Worm (Caenorhabditis elegans) whole organism, L3 larva: ENCODE data around the gene ncr-2.
A peak's percentile ranks its signal among the peaks of the same experiment; 100 is the strongest.

Source experiments
- R02D3.7 ChIP-seq: fragments of 150-350 bp; optimal IDR thresholded peaks from 2 replicates; lab custom pipeline; 2014; ENCODE audit warnings: missing biosample characterization, missing genetic modification characterization
- ZK546.5 ChIP-seq: sonication (generic microtip); optimal IDR thresholded peaks from 2 replicates; lab custom pipeline; 2017; ENCODE audit warnings: missing biosample characterization, missing genetic modification characterization
- aly-2 ChIP-seq: fragments of 150-350 bp; optimal IDR thresholded peaks from 2 replicates; lab custom pipeline; 2014; ENCODE audit warnings: missing biosample characterization, missing genetic modification characterization
- ama-1 ChIP-seq: fragments of 150-350 bp; optimal IDR thresholded peaks from 2 replicates; lab custom pipeline; 2018
- ceh-16 ChIP-seq: sonication (generic microtip); optimal IDR thresholded peaks from 2 replicates; lab custom pipeline; 2017; ENCODE audit warnings: missing biosample characterization, missing genetic modification characterization
- ceh-28 ChIP-seq: fragments of 150-350 bp; optimal IDR thresholded peaks from 2 replicates; lab custom pipeline; 2014; ENCODE audit warnings: missing biosample characterization, missing genetic modification reagents, missing genetic modification characterization
- ceh-82 ChIP-seq: fragments of 150-350 bp; optimal IDR thresholded peaks from 2 replicates; lab custom pipeline; 2014; ENCODE audit warnings: missing biosample characterization, missing genetic modification characterization
- ceh-9 ChIP-seq: sonication (generic microtip); optimal IDR thresholded peaks from 2 replicates; lab custom pipeline; 2018; ENCODE audit warnings: missing biosample characterization, missing genetic modification characterization
- daf-12 ChIP-seq: fragments of 150-350 bp; optimal IDR thresholded peaks from 2 replicates; lab custom pipeline; 2014; ENCODE audit warnings: missing biosample characterization, missing genetic modification reagents, missing genetic modification characterization
- egl-27 ChIP-seq: sonication (generic microtip); optimal IDR thresholded peaks from 4 replicates; lab custom pipeline; 2017; ENCODE audit warnings: missing biosample characterization, missing genetic modification reagents, missing genetic modification characterization
- egl-5 ChIP-seq: fragments of 150-350 bp; optimal IDR thresholded peaks from 2 replicates; lab custom pipeline; 2017; ENCODE audit warnings: missing biosample characterization, missing genetic modification reagents, missing genetic modification characterization, inconsistent platforms
- elt-1 ChIP-seq: fragments of 150-350 bp; optimal IDR thresholded peaks from 2 replicates; lab custom pipeline; 2014; ENCODE audit warnings: missing biosample characterization, missing genetic modification characterization
- elt-2 ChIP-seq: sonication (generic microtip); optimal IDR thresholded peaks from 2 replicates; lab custom pipeline; 2016; ENCODE audit warnings: missing genetic modification reagents, mild to moderate bottlenecking, missing genetic modification characterization, missing compliant biosample characterization
- elt-3 ChIP-seq, 3 experiments: fragments of 150-350 bp in 1 of 3; sonication (generic microtip) in 2 of 3; optimal IDR thresholded peaks; 2 replicates in 2 of 3; 4 replicates in 1 of 3; lab custom pipeline; 2014 to 2017; ENCODE audit warnings: missing biosample characterization in 3 of 3, missing genetic modification characterization in 3 of 3
- eor-1 ChIP-seq, 2 experiments: fragments of 150-350 bp; optimal IDR thresholded peaks; 2 replicates each; lab custom pipeline; 2014 to 2018; ENCODE audit warnings: missing biosample characterization in 2 of 2, missing genetic modification characterization in 2 of 2
- fkh-10 ChIP-seq: sonication (generic microtip); optimal IDR thresholded peaks from 2 replicates; lab custom pipeline; 2017; ENCODE audit warnings: missing biosample characterization, missing genetic modification reagents, missing genetic modification characterization
- fkh-2 ChIP-seq: fragments of 150-350 bp; optimal IDR thresholded peaks from 2 replicates; lab custom pipeline; 2014; ENCODE audit warnings: missing biosample characterization, missing genetic modification reagents, missing genetic modification characterization
- fos-1 ChIP-seq: fragments of 150-350 bp; optimal IDR thresholded peaks from 2 replicates; lab custom pipeline; 2014; ENCODE audit warnings: missing biosample characterization, missing genetic modification characterization
- hmg-11 ChIP-seq: sonication (generic microtip); optimal IDR thresholded peaks from 2 replicates; lab custom pipeline; 2016; ENCODE audit warnings: missing genetic modification characterization, missing compliant biosample characterization
- jun-1 ChIP-seq: fragments of 150-350 bp; optimal IDR thresholded peaks from 2 replicates; lab custom pipeline; 2014; ENCODE audit warnings: missing biosample characterization, missing genetic modification reagents, missing genetic modification characterization
- lin-15B ChIP-seq: fragments of 150-350 bp; optimal IDR thresholded peaks from 2 replicates; lab custom pipeline; 2014; ENCODE audit warnings: missing biosample characterization, missing genetic modification characterization
- lin-39 ChIP-seq: fragments of 150-350 bp; optimal IDR thresholded peaks from 2 replicates; lab custom pipeline; 2018; ENCODE audit warnings: missing biosample characterization, missing genetic modification reagents, missing genetic modification characterization
- lsy-12 ChIP-seq: sonication (generic microtip); optimal IDR thresholded peaks from 2 replicates; lab custom pipeline; 2016; ENCODE audit warnings: mild to moderate bottlenecking, missing genetic modification characterization, missing compliant biosample characterization
- mdl-1 ChIP-seq: fragments of 150-350 bp; optimal IDR thresholded peaks from 2 replicates; lab custom pipeline; 2014; ENCODE audit warnings: missing biosample characterization, missing genetic modification characterization
- mml-1 ChIP-seq: fragments of 150-350 bp; sonication (generic microtip); optimal IDR thresholded peaks from 3 replicates; lab custom pipeline; 2014; ENCODE audit warnings: missing biosample characterization, missing genetic modification characterization
- nfya-1 ChIP-seq: sonication (generic microtip); optimal IDR thresholded peaks from 2 replicates; lab custom pipeline; 2017; ENCODE audit warnings: missing genetic modification characterization, mild to moderate bottlenecking, missing compliant biosample characterization, antibody characterized with exemption, moderate library complexity; ENCODE audit not compliant: insufficient read depth
- nhr-11 ChIP-seq: fragments of 150-350 bp; optimal IDR thresholded peaks from 2 replicates; lab custom pipeline; 2014; ENCODE audit warnings: missing biosample characterization, missing genetic modification characterization
- nhr-12 ChIP-seq: fragments of 150-350 bp; optimal IDR thresholded peaks from 2 replicates; lab custom pipeline; 2014; ENCODE audit warnings: missing biosample characterization, missing genetic modification characterization
- nhr-23 ChIP-seq: fragments of 150-350 bp; optimal IDR thresholded peaks from 2 replicates; lab custom pipeline; 2014; ENCODE audit warnings: missing biosample characterization, missing genetic modification reagents, missing genetic modification characterization
- nhr-237 ChIP-seq: fragments of 150-350 bp; optimal IDR thresholded peaks from 2 replicates; lab custom pipeline; 2014; ENCODE audit warnings: missing biosample characterization, missing genetic modification characterization
- nhr-25 ChIP-seq: sonication (generic microtip); optimal IDR thresholded peaks from 2 replicates; lab custom pipeline; 2017; ENCODE audit warnings: missing biosample characterization, missing genetic modification characterization
- nhr-28 ChIP-seq: fragments of 150-350 bp; optimal IDR thresholded peaks from 2 replicates; lab custom pipeline; 2014; ENCODE audit warnings: missing biosample characterization, missing genetic modification characterization
- nhr-43 ChIP-seq: sonication (generic microtip); optimal IDR thresholded peaks from 2 replicates; lab custom pipeline; 2016; ENCODE audit warnings: mild to moderate bottlenecking, missing genetic modification characterization, missing compliant biosample characterization; ENCODE audit not compliant: poor library complexity, severe bottlenecking
- nhr-67 ChIP-seq: fragments of 150-350 bp; optimal IDR thresholded peaks from 2 replicates; lab custom pipeline; 2014; ENCODE audit warnings: missing biosample characterization, missing genetic modification characterization
- nhr-76 ChIP-seq: fragments of 150-350 bp; sonication (generic microtip); optimal IDR thresholded peaks from 5 replicates; lab custom pipeline; 2014; ENCODE audit warnings: missing biosample characterization, missing genetic modification characterization
- nhr-77 ChIP-seq: fragments of 150-350 bp; optimal IDR thresholded peaks from 2 replicates; lab custom pipeline; 2014; ENCODE audit warnings: missing biosample characterization, missing genetic modification characterization
- pha-4 ChIP-seq: fragments of 150-350 bp; optimal IDR thresholded peaks from 2 replicates; lab custom pipeline; 2014; ENCODE audit warnings: missing biosample characterization, missing genetic modification reagents, missing genetic modification characterization
- pqm-1 ChIP-seq: fragments of 150-350 bp; optimal IDR thresholded peaks from 2 replicates; lab custom pipeline; 2017; ENCODE audit warnings: missing biosample characterization, missing genetic modification characterization, inconsistent platforms
- sea-2 ChIP-seq: fragments of 150-350 bp; sonication (generic microtip); optimal IDR thresholded peaks from 4 replicates; lab custom pipeline; 2014; ENCODE audit warnings: missing biosample characterization, missing genetic modification reagents, missing genetic modification characterization
- skn-1 ChIP-seq: fragments of 150-350 bp; optimal IDR thresholded peaks from 2 replicates; lab custom pipeline; 2014; ENCODE audit warnings: missing biosample characterization, missing genetic modification characterization
- snpc-4 ChIP-seq: fragments of 150-350 bp; optimal IDR thresholded peaks from 2 replicates; lab custom pipeline; 2014; ENCODE audit warnings: missing biosample characterization, missing genetic modification characterization
- tbx-2 ChIP-seq: sonication (generic microtip); optimal IDR thresholded peaks from 2 replicates; lab custom pipeline; 2016; ENCODE audit warnings: mild to moderate bottlenecking, missing genetic modification characterization, missing compliant biosample characterization
- unc-39 ChIP-seq: sonication (generic microtip); optimal IDR thresholded peaks from 4 replicates; lab custom pipeline; 2017; ENCODE audit warnings: missing biosample characterization, missing genetic modification characterization
- unc-62 ChIP-seq: fragments of 150-350 bp; sonication (generic microtip); optimal IDR thresholded peaks from 4 replicates; lab custom pipeline; 2014; ENCODE audit warnings: missing biosample characterization, missing genetic modification reagents, missing genetic modification characterization
- zag-1 ChIP-seq: fragments of 150-350 bp; optimal IDR thresholded peaks from 2 replicates; lab custom pipeline; 2014; ENCODE audit warnings: missing biosample characterization, missing genetic modification characterization
- ztf-11 ChIP-seq: fragments of 150-350 bp; optimal IDR thresholded peaks from 2 replicates; lab custom pipeline; 2014; ENCODE audit warnings: missing biosample characterization, missing genetic modification characterization
- ztf-4 ChIP-seq: fragments of 150-350 bp; optimal IDR thresholded peaks from 2 replicates; lab custom pipeline; 2014; ENCODE audit warnings: missing biosample characterization, missing genetic modification characterization

The ncr-2 gene

DNA sequence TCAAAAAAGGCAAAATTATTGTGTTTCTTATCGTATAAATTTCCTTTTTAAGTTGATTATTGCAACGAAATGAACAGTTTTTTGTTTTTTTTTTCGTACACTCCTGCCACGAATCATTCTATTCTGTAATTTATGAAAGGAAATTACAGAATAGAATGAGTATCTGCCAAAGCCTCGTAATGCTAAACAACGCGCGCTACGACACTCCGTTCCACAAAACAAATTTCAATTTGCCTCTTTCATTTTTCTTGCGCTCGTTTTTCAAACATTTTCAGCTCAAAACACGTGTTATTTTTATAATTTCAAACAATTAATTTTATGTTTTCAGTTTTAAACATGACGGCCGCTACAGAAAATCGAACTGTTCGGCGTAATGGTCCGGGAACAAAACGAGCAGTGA is 33.4 kb upstream of the ncr-2 start, which contains the start of gene mob-4:
Gene mob-4, plus strand, starts transcription at position 329 of the 400 bp plus-strand sequence.
- TF ChIP-seq aly-2 (tag; lab: Kevin White, UChicago) (no peak), lin-39 (tag; lab: Kevin White, UChicago) (no peak), lin-15B (tag; lab: Kevin White, UChicago) (peak; percentile 57), egl-5 (tag; lab: Kevin White, UChicago) (peak; percentile 1), pha-4 (peak; percentile 22), nfya-1 (peak; percentile 11), hmg-11 (tag; lab: Kevin White, UChicago) (peak; percentile 41)

DNA sequence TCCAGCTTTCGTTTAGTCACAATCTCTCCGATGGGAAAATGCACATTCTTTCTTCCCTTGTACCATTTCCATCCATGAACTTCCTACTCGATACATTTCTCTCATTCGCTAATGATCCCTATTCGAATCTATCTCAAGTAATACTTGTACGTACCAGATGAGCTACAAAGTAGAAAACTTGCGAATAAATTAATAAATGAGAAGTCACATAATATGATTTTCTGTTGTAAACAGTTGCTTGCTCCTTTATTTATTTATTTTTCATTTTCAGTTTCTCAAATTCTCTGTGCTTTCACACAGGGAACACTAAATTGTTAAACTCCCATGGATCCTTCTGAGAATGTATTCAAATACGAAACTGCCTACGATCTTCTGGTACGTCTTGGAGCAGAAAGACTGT is 32.0 kb upstream of the ncr-2 start, which contains the start of gene rfs-1:
Gene rfs-1, plus strand, starts transcription at position 301 of the 400 bp plus-strand sequence.
- no peak for TF ChIP-seq ceh-82 (tag; lab: Kevin White, UChicago)
- no peak for TF ChIP-seq eor-1 (tag; optimal IDR thresholded peaks at IDR 0.05; lab: Kevin White, UChicago)
- TF ChIP-seq daf-12 (tag; lab: Kevin White, UChicago) = no peak
- TF ChIP-seq unc-39 (tag; lab: Kevin White, UChicago) = no peak
- no peak for TF ChIP-seq aly-2 (tag; lab: Kevin White, UChicago)
- no peak for TF ChIP-seq jun-1 (tag; lab: Kevin White, UChicago)
- no peak for TF ChIP-seq nhr-77
- no peak for TF ChIP-seq lin-15B (tag; lab: Kevin White, UChicago)

DNA sequence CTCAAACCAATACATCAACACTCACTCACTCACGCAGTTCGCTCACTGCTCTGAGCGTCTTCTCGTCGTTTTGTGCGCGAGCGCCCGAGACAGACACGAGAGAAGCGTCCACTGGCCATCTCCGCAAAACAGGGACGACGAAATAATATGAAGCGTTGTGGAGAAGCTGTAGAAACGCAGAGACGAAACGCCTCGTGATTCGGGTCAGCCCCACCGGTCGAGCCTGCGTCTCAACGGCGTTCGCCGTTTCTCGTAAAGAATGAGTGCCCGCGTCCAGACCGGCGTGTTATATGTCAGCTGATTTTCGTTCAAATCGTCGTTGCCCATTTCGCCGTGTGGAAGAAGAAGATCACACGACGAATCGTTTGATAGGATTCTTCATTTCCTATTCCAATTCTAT is 30.6 kb upstream of the ncr-2 start, which contains the start of gene fbxl-1:
Gene fbxl-1, plus strand, starts transcription at position 320 of the 400 bp plus-strand sequence.
- TF ChIP-seq unc-62 (GFP tag; lab: Kevin White, UChicago) (peak; percentile 38), hmg-11 (tag; lab: Kevin White, UChicago) (peak; percentile 94), mdl-1 (peak; percentile 59), sea-2 (no peak), ztf-11 (no peak), nhr-77 (no peak), nhr-12 (tag; lab: Kevin White, UChicago) (no peak), lin-15B (tag; lab: Kevin White, UChicago) (peak; percentile 73), ZK546.5 (tag; lab: Kevin White, UChicago) (no peak), egl-27 (tag; lab: Kevin White, UChicago) (no peak), lsy-12 (tag; lab: Kevin White, UChicago) (peak; percentile 74), egl-5 (tag; lab: Kevin White, UChicago) (peak; percentile 84), nhr-23 (tag; lab: Kevin White, UChicago) (peak; percentile 52), nhr-28 (tag; lab: Kevin White, UChicago) (no peak), nhr-25 (peak; percentile 26), pha-4 (peak; percentile 87), mml-1 (tag; lab: Kevin White, UChicago) (no peak), nhr-43 (tag; lab: Kevin White, UChicago) (peak; percentile 63), fkh-10 (GFP tag; lab: Kevin White, UChicago) (peak; percentile 47), nfya-1 (peak; percentile 92), zag-1 (tag; lab: Kevin White, UChicago) (no peak), elt-2 (tag; lab: Kevin White, UChicago) (peak; percentile 66), daf-12 (tag; lab: Kevin White, UChicago) (no peak), aly-2 (tag; lab: Kevin White, UChicago) (no peak), pqm-1 (tag; lab: Kevin White, UChicago) (peak; percentile 55), ceh-82 (tag; lab: Kevin White, UChicago) (no peak), fkh-2 (tag; lab: Kevin White, UChicago) (no peak), jun-1 (tag; lab: Kevin White, UChicago) (peak; percentile 93), R02D3.7 (tag; lab: Kevin White, UChicago) (peak; percentile 33), skn-1 (tag; lab: Kevin White, UChicago) (no peak), unc-39 (tag; lab: Kevin White, UChicago) (no peak), nhr-76 (tag; lab: Kevin White, UChicago) (no peak), fos-1 (tag; lab: Kevin White, UChicago) (no peak), elt-1 (peak; percentile 36), snpc-4 (tag; lab: Kevin White, UChicago) (peak; percentile 64), ceh-9 (no peak), elt-3 (tag; optimal IDR thresholded peaks at IDR 0.05; lab: Kevin White, UChicago) (no peak), ceh-16 (no peak), nhr-67 (tag; lab: Kevin White, UChicago) (no peak), ama-1 (no peak), eor-1 (tag; optimal IDR thresholded peaks at IDR 0.05; lab: Kevin White, UChicago) (no peak), tbx-2 (tag; lab: Kevin White, UChicago) (peak; percentile 20), nhr-237 (tag; lab: Kevin White, UChicago) (no peak), ceh-28 (peak; percentile 33), ztf-4 (tag; lab: Kevin White, UChicago) (peak; percentile 12), nhr-11 (tag; lab: Kevin White, UChicago) (no peak), lin-39 (tag; lab: Kevin White, UChicago) (peak; percentile 64)
